Worm (Caenorhabditis elegans): ENCODE results near the gene C10C6.3.

- TF ChIP-seq F13H6.1 (tag; optimal IDR thresholded peaks at IDR 0.05) (no peak), unc-62 (GFP tag; optimal IDR thresholded peaks at IDR 0.05) (no peak), nhr-11 (tag; optimal IDR thresholded peaks at IDR 0.05) (no peak), mdl-1 (tag; optimal IDR thresholded peaks at IDR 0.05) (no peak), ceh-16 (tag; optimal IDR thresholded peaks at IDR 0.05) (no peak)
These were observed 28.9 kb upstream of the C10C6.3 start for ce11 chrIV:11493899-11494298.
